Worm (Caenorhabditis elegans): Measurements from ENCODE around the gene srh-147.

DNA sequence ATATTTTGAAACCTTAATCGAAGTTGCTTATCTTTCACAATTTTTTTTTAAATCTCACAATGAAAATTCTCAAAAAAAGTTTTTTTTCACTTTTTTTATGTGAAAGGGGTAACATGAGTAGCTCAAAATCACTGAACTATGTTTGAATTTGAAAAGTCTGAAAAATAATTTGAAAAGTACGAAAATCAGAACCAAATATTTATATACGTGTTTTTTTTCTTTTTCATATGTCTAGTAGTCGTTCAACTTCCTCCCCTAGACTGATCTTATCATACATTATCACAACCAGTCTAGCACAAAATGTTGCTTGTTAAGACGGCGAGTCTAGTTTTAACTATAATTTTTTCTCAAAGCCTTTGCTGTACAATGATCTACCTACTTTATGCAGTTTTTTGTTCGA is 28.7 kb downstream of the srh-147 start, which contains the start of gene srbc-49:
- TF ChIP-seq hmg-4 (GFP tag; optimal IDR thresholded peaks at IDR 0.05) = no peak
- no peak for TF ChIP-seq pes-1 (GFP tag; IDR thresholded peaks at IDR 0.05)
- no peak for TF ChIP-seq hmbx-1 (tag; optimal IDR thresholded peaks at IDR 0.05)
- no peak for TF ChIP-seq tra-4 (tag; optimal IDR thresholded peaks at IDR 0.05)
- no peak for TF ChIP-seq ama-1 (optimal IDR thresholded peaks at IDR 0.05)
- no peak for TF ChIP-seq flt-1 (GFP tag; IDR thresholded peaks at IDR 0.05)
- TF ChIP-seq tbx-11 (GFP tag; IDR thresholded peaks at IDR 0.05) = no peak
- TF ChIP-seq aly-1 (tag; optimal IDR thresholded peaks at IDR 0.05) = no peak
- TF ChIP-seq B0310.2 (tag; optimal IDR thresholded peaks at IDR 0.05) = no peak
- no peak for TF ChIP-seq ceh-13 (GFP tag; optimal IDR thresholded peaks at IDR 0.05)
- no peak for TF ChIP-seq ets-7 (tag; optimal IDR thresholded peaks at IDR 0.05)
- TF ChIP-seq sea-1 (GFP tag; conservative IDR thresholded peaks at IDR 0.05) = no peak
- TF ChIP-seq hnd-1 (tag; optimal IDR thresholded peaks at IDR 0.05) = no peak

Measured in whole organism, early embryonic.